Worm (Caenorhabditis elegans): ENCODE measurements around the gene K06H6.5.

Gene K06H6.5

DNA sequence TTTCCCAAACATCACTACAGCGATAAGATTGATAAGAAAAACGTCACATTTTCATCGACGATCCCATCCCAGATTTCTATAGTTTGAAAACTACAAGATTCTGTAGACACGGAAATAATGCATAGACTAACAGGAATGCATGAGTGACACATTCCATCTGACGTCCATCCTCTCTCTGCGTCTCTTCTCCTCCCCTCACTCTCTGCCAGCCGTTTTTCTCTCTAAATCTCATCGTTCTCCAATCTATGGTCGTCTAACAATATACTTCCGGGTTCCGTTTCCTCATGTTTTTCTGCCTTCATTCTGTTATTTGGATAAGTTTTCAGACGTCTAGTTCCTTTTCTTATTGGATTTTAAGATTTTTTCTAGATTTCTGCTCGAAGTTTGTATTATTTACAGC, 42.9 kb downstream of the K06H6.5 start, which contains the start of gene F48G7.4 (continued):
- TF ChIP-seq mep-1 (tag; optimal IDR thresholded peaks at IDR 0.05), result peak; percentile 25
- TF ChIP-seq nhr-76 (tag; optimal IDR thresholded peaks at IDR 0.05), result no peak
- TF ChIP-seq hpl-2 (GFP tag; optimal IDR thresholded peaks at IDR 0.05), result no peak
- TF ChIP-seq unc-98 (GFP tag; IDR thresholded peaks at IDR 0.05), result no peak
- TF ChIP-seq ces-1 (GFP tag; optimal IDR thresholded peaks at IDR 0.05), result no peak
- no peak for TF ChIP-seq ceh-63 (GFP tag; optimal IDR thresholded peaks at IDR 0.05)
- peak; percentile 91 for TF ChIP-seq nhr-20 (tag; optimal IDR thresholded peaks at IDR 0.05)
- no peak for TF ChIP-seq unc-130 (tag; optimal IDR thresholded peaks at IDR 0.05)
- no peak for TF ChIP-seq C04F5.9 (tag; optimal IDR thresholded peaks at IDR 0.05)
- no peak for TF ChIP-seq blmp-1 (tag; optimal IDR thresholded peaks at IDR 0.05)
- no peak for TF ChIP-seq elt-2 (tag; optimal IDR thresholded peaks at IDR 0.05)
- TF ChIP-seq unc-86 (tag; optimal IDR thresholded peaks at IDR 0.05), result peak; percentile 90
- TF ChIP-seq sup-37 (GFP tag; optimal IDR thresholded peaks at IDR 0.05), result no peak
- no peak for TF ChIP-seq ceh-90 (tag; optimal IDR thresholded peaks at IDR 0.05)
- TF ChIP-seq lir-3 (tag; optimal IDR thresholded peaks at IDR 0.05; ENCODE audit: poor library complexity), result peak; percentile 62
- no peak for TF ChIP-seq pag-3 (tag; optimal IDR thresholded peaks at IDR 0.05; ENCODE audit: borderline replicate concordance, insufficient read depth)
- peak; percentile 22 to 44 (median 32) for TF ChIP-seq dpl-1 (GFP tag; optimal IDR thresholded peaks at IDR 0.05)
- peak; percentile 64 for TF ChIP-seq xbp-1 (tag; optimal IDR thresholded peaks at IDR 0.05)
- TF ChIP-seq swsn-7 (tag; optimal IDR thresholded peaks at IDR 0.05), result peak; percentile 78
- peak; percentile 86 for TF ChIP-seq tbx-2 (tag; optimal IDR thresholded peaks at IDR 0.05)
- TF ChIP-seq aly-2 (tag; optimal IDR thresholded peaks at IDR 0.05), result peak; percentile 54
- TF ChIP-seq ets-5 (GFP tag; IDR thresholded peaks at IDR 0.05), result no peak
- peak; percentile 86 for TF ChIP-seq nhr-47 (tag; optimal IDR thresholded peaks at IDR 0.05)
- peak in 1 of 2 experiments; percentile 11 for TF ChIP-seq mdl-1 (tag; optimal IDR thresholded peaks at IDR 0.05)
- TF ChIP-seq fkh-4 (tag; optimal IDR thresholded peaks at IDR 0.05; ENCODE audit: borderline replicate concordance), result no peak
- peak; percentile 73 to 75 for TF ChIP-seq efl-1 (optimal IDR thresholded peaks at IDR 0.05)
- TF ChIP-seq efl-1 (GFP tag; optimal IDR thresholded peaks at IDR 0.05 in 1 of 2), result peak in 1 of 2 experiments; percentile 47
- TF ChIP-seq snpc-4 (tag; optimal IDR thresholded peaks at IDR 0.05), result peak; percentile 13
- TF ChIP-seq lin-39 (tag; optimal IDR thresholded peaks at IDR 0.05), result no peak
- peak; percentile 73 for TF ChIP-seq nhr-11 (tag; optimal IDR thresholded peaks at IDR 0.05)
- TF ChIP-seq lsy-2 (tag; optimal IDR thresholded peaks at IDR 0.05), result peak in 1 of 2 experiments; percentile 72

- TF ChIP-seq nhr-77 (tag; optimal IDR thresholded peaks at IDR 0.05), result no peak
- no peak for TF ChIP-seq mef-2 (tag; optimal IDR thresholded peaks at IDR 0.05)
- TF ChIP-seq ceh-90 (tag; optimal IDR thresholded peaks at IDR 0.05), result no peak
- TF ChIP-seq ztf-11 (tag; optimal IDR thresholded peaks at IDR 0.05), result no peak
Measured at ce11 chrV:620987-621386, 44.8 kb downstream of the K06H6.5 start.

DNA sequence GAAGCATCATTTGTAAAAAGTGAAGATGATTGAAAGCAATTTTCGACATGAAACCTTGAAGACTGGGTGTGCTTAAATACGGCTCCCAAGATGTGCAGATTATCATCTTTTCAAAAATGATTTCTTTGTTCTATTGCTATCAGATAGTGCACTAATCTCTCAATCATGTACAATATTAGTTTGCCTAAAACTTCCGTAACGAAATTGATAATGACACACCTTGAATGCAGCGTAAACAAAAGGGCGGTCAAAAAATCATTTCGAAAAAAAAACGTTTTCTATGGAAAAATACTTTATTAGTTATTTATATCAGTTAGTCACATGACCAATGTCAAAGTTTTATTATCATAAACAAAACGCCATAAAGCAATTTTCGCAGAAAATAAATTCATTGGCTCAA, 46.7 kb downstream of the K06H6.5 start, which contains the start of gene F48G7.5:
Gene F48G7.5 (minus strand): TSS at position 34 of the 400 bp plus-strand sequence.
- no peak for TF ChIP-seq dpl-1 (GFP tag; optimal IDR thresholded peaks at IDR 0.05)
- peak; percentile 29 for TF ChIP-seq elt-2 (tag; optimal IDR thresholded peaks at IDR 0.05)

ce11 chrV:624922-625321, 48.8 kb downstream of the K06H6.5 start, which contains the start of gene srt-17:
Gene srt-17, minus strand, starts transcription at chrV:625022.
- TF ChIP-seq skn-1 (tag; optimal IDR thresholded peaks at IDR 0.05), result no peak
- TF ChIP-seq nhr-85 (tag), result no peak
- TF ChIP-seq mdl-1 (tag; optimal IDR thresholded peaks at IDR 0.05), result no peak
- TF ChIP-seq C16A3.4 (tag; optimal IDR thresholded peaks at IDR 0.05), result no peak
- TF ChIP-seq hlh-17 (GFP tag; optimal IDR thresholded peaks at IDR 0.05; ENCODE audit: borderline replicate concordance), result no peak
- TF ChIP-seq tlp-1 (tag; optimal IDR thresholded peaks at IDR 0.05), result no peak
- no peak for TF ChIP-seq mab-9 (GFP tag; IDR thresholded peaks at IDR 0.05)
- TF ChIP-seq nhr-19 (GFP tag; conservative IDR thresholded peaks at IDR 0.05), result no peak
- TF ChIP-seq fkh-10 (GFP tag; optimal IDR thresholded peaks at IDR 0.05), result no peak
- no peak for TF ChIP-seq aha-1 (tag; optimal IDR thresholded peaks at IDR 0.05)
- TF ChIP-seq ztf-11 (tag; optimal IDR thresholded peaks at IDR 0.05), result no peak

Measured in whole organism, L1 larva.